Fruit fly (Drosophila melanogaster): ENCODE measurements around the gene Orct.

Gene Orct

DNA sequence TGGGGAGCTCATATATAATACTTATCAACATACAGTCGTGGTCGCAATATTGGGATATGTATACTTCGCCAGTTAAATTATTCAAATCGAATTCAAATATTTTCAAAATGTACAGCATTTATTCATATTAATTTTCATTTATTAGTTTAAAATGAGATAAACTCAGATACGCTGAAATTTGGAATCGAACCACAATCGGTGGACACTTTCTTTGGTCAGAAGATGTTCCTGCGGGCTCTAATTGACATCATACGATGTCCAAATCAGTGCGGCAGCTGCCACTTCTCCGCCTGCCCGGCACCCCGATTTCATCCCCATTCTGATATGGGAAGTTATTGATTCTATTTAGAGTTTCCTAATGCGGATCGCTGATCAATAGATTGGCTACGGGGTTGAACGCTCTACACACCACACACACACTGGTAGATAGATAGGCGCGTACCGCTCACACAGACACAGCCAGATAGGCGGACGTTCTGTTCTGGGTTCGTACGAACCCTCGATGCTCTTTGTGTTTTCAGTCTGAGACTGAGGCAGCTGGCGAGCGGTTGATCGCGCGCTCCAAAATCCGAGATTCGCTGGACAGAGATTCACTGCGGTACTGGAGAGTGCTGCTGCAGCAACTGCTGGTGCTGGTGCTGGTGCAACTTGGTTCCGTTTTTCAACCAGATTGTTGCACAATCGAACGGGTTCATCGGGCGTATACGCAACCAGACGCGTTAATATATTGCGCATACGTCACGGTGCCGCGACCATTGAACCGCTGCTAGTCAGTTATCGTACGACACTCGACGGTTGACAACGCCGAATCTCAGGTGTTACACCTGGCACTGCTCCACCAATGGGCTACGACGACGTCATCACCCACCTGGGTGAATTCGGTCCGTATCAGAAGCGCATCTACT, at the start of gene Orct (continued):
- TF ChIP-seq CG17612 (GFP tag; IDR thresholded peaks at IDR 0.05): 0 out of 2 replicates have a peak, but pooled peaks have one; percentile 49
- TF ChIP-seq pum (GFP tag; optimal IDR thresholded peaks at IDR 0.05): peak; percentile 55

- TF ChIP-seq corto (GFP tag; optimal IDR thresholded peaks at IDR 0.05) (no peak), CG4282 (GFP tag; optimal IDR thresholded peaks at IDR 0.05) (no peak), CG7556 (GFP tag; optimal IDR thresholded peaks at IDR 0.05) (no peak), CG10274 (GFP tag; optimal IDR thresholded peaks at IDR 0.05) (no peak), crp (GFP tag; optimal IDR thresholded peaks at IDR 0.05) (peak in 1 of 2 experiments; percentile 1), CG2120 (GFP tag; optimal IDR thresholded peaks at IDR 0.05) (no peak), sens (GFP tag) (no peak), CG9797 (GFP tag; optimal IDR thresholded peaks at IDR 0.05) (peak; percentile 43), H2.0 (GFP tag; IDR thresholded peaks at IDR 0.05) (no peak), Sry-δ (GFP tag; optimal IDR thresholded peaks at IDR 0.05) (peak; percentile 91), p53 (GFP tag; optimal IDR thresholded peaks at IDR 0.05) (no peak), Trl (optimal IDR thresholded peaks at IDR 0.05) (no peak), Trl (GFP tag; optimal IDR thresholded peaks at IDR 0.05) (no peak), bowl (GFP tag; IDR thresholded peaks at IDR 0.05) (no peak), NfI (GFP tag; optimal IDR thresholded peaks at IDR 0.05) (peak; percentile 27), ara (GFP tag; IDR thresholded peaks at IDR 0.05) (no peak), sqz (GFP tag; optimal IDR thresholded peaks at IDR 0.05) (no peak), lilli (GFP tag; optimal IDR thresholded peaks at IDR 0.05) (peak; percentile 47), CG9727 (GFP tag; optimal IDR thresholded peaks at IDR 0.05) (no peak), Hey (tag; optimal IDR thresholded peaks at IDR 0.05) (no peak), CG17328 (GFP tag; IDR thresholded peaks at IDR 0.05) (0 out of 2 replicates have a peak, but pooled peaks have one; percentile 13), gfzf (GFP tag; optimal IDR thresholded peaks at IDR 0.05) (peak; percentile 55), E2f1 (GFP tag; IDR thresholded peaks at IDR 0.05) (no peak), lmd (GFP tag; IDR thresholded peaks at IDR 0.05) (no peak), HLH54F (GFP tag; optimal IDR thresholded peaks at IDR 0.05) (no peak), CG31441 (GFP tag; IDR thresholded peaks at IDR 0.05) (no peak), slbo (GFP tag; IDR thresholded peaks at IDR 0.05) (peak; percentile 42; the same call in 1 of the 2 replicates), vnd (GFP tag; IDR thresholded peaks at IDR 0.05; ENCODE audit: partially characterized antibody) (peak; percentile 86), CG10543 (GFP tag; optimal IDR thresholded peaks at IDR 0.05) (no peak), Poxn (GFP tag; IDR thresholded peaks at IDR 0.05) (no peak), CG10654 (GFP tag; optimal IDR thresholded peaks at IDR 0.05) (no peak), Ets65A (GFP tag) (peak; percentile 78), CoRest (tag; optimal IDR thresholded peaks at IDR 0.05) (peak; percentile 24), CG1792 (GFP tag; optimal IDR thresholded peaks at IDR 0.05) (no peak), Meics (GFP tag; optimal IDR thresholded peaks at IDR 0.05) (no peak), CG6654 (GFP tag; optimal IDR thresholded peaks at IDR 0.05) (no peak), fru (optimal IDR thresholded peaks at IDR 0.05) (no peak), CG15514 (GFP tag; optimal IDR thresholded peaks at IDR 0.05) (peak; percentile 61), CG16813 (GFP tag; IDR thresholded peaks at IDR 0.05; ENCODE audit: partially characterized antibody) (peak; percentile 95), CG12659 (GFP tag; optimal IDR thresholded peaks at IDR 0.05) (peak; percentile 77), CG11093 (GFP tag; IDR thresholded peaks at IDR 0.05) (no peak), ind (GFP tag; optimal IDR thresholded peaks at IDR 0.05) (no peak), CG4404 (GFP tag; IDR thresholded peaks at IDR 0.05) (no peak), TFAM (GFP tag; optimal IDR thresholded peaks at IDR 0.05) (no peak), CG4360 (GFP tag; IDR thresholded peaks at IDR 0.05) (no peak), Dref (GFP tag; IDR thresholded peaks at IDR 0.05) (peak; percentile 96), Side (GFP tag; optimal IDR thresholded peaks at IDR 0.05) (peak; percentile 7)
Observed at dm6 chr3R:24226744-24227143, 49.3 kb upstream of the Orct start, which contains the start of the genes Spps and CG13609. Gene Spps (minus strand): TSS chr3R:24226934. Gene CG13609 (plus strand): TSS chr3R:24227023.
